Fruit fly (Drosophila melanogaster): Measurements from ENCODE around the gene CG14431.

DNA sequence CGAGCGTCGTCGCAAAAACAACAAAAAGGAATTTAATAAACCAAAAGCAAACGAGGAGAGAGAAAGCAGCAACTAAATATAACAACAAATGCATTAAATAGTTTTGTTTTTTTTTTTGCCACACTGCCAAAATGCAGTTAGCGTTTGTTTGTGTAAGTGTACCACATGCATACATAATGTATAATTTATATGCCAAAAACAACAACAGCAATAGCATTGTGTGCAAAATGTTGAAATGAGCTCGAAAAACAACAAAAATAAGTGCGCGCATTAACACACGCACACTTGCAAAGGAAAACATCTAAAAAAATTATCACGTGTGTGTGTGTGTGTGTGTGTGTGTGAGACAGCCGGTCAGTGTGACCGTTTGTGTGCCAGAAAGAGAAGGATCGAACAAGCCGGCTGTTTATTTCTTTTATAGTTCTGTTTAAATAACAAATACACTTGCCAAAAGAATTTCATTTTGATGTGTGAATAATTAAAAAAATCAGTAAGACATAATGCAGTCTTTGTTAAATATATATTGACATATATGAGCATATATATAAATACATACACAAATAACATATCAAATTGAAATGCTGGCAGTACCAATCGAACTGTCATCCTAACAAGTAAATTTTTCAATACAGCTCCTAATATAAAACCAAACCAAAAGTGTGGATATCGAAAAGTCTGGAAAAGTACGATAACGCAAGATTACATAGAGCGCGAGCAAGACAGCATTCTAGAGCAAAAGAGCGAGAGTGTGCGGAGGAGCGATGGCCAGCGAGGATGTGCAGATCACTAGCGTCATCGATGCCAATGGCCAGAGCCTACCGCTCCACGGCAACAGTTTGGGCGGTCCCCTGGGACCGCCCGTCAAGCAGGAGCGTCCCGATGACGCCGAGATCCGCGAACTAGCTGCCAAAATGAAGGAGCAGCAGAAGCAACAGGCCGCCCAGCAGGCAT, 39.2 kb upstream of the CG14431 start:
- TF ChIP-seq CTCF (optimal IDR thresholded peaks at IDR 0.05), result no peak
- no peak for TF ChIP-seq CG8478 (optimal IDR thresholded peaks at IDR 0.05)
